Fruit fly (Drosophila melanogaster) whole organism: ENCODE data around the gene CG3588.

ENCODE experiments used
- Dll ChIP-seq: fragments of >200 bp; optimal IDR thresholded peaks from 2 replicates; lab custom pipeline; 2017
- EcR ChIP-seq, 2 experiments: fragments of >200 bp; optimal IDR thresholded peaks; 2 replicates each; lab custom pipeline; 2017; ENCODE audit warnings: missing biosample characterization in 2 of 2, missing genetic modification characterization in 2 of 2, missing genetic modification reagents in 2 of 2

dm6 chrX:2964678-2965231, 45.2 kb downstream of the CG3588 start:
- TF ChIP-seq EcR (GFP tag; optimal IDR thresholded peaks at IDR 0.05; lab: Kevin White, UChicago) (no peak), Dll (lab: Kevin White, UChicago) (no peak)
